Fruit fly (Drosophila melanogaster) Kc167 (cell line): ENCODE measurements around the gene CG42305.

ENCODE experiments used
- Myc ChIP-seq: fragments of >200 bp; optimal IDR thresholded peaks from 2 replicates; lab custom pipeline; 2017; ENCODE audit warnings: missing external identifiers
- h ChIP-seq: fragments of >200 bp; optimal IDR thresholded peaks from 3 replicates; lab custom pipeline; 2018; ENCODE audit warnings: missing external identifiers
- psq ChIP-seq: fragments of >200 bp; optimal IDR thresholded peaks from 2 replicates; lab custom pipeline; 2017; ENCODE audit warnings: missing external identifiers
- ttk ChIP-seq: sonication (Bioruptor generic); optimal IDR thresholded peaks from 2 replicates; lab custom pipeline; 2017; ENCODE audit warnings: missing external identifiers

DNA sequence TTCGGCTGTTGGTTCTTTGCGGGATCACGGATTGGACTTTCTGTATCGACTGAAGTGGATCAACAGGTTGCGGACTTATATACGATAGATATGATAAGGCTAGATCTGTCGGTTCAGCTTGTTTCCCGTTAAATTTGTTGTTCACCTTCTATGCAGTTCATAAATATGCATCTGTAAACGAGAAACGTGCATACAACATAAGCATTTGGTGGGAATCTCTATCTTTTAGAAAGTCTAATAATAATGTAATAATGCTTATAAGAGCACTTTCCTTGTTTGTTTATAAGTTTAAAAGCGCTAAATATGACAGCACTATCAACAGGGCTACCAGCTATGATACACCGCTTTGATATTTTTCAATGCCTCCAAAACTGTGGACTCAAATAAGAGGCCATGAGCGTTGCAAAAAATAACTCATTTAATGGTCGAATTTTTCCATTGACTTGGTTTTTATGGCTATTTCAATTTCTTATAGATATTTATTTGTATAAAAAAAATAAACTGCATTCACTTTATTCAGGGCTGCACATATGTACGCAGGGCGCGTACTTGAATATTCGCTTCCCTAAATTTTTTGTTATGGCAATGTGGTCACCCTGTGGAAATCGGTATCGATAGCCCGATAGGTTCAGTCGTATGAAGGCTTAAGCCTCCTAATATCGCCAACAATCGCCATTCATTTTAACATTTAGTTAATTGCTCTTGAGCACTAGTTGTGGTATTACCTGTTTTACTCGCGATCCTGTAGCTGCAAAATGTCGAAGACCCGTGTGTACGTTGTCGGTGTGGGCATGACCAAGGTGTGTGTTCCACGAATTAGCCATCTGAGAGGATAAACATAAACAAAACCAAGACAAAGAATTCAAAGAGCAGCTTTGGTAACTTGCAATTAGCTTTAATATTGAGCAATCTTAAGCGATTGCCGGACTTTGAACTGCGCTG, 18.4 kb downstream of the CG42305 start, which contains the start of the genes CG17597 and ScpX:
- TF ChIP-seq psq: no peak
- TF ChIP-seq ttk: no peak
- TF ChIP-seq h (lab: Kevin White, UChicago): no peak
- TF ChIP-seq Myc (lab: Kevin White, UChicago): no peak
